Fruit fly (Drosophila melanogaster): ENCODE results near the gene SelT.

Gene SelT

DNA sequence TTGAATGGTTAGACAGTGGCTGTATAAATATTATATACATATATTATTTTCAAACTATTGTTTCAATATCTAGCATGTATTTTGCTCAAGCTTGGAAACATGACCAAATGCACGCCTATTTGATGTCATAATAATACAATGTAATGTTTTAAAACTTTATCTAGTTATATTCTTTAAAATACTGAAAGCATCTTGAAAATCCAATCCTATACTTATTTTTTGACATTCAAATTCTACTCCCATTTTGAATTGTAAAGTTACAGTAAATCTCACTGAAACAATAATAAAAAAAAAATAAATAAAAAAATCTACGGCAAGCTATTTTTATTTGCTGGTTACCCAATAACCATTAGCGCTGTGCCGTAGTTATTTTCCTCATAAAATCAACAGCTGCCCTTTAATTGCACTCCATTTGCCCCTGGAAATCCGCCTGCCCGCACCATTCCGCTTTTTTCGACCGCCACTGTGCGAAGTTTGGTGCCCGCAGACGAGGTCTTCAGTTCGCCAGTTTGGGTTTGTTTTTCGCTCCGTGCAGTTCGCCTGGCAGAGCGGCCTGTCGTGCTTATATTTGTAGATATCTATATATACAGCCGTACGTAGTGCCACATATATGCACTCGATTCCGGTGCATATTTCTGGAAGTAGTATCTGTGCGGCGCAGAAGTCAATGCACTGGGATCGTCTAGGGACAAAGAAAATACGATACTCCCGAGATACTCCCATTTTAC is 34.3 kb downstream of the SelT start (continued):
- TF ChIP-seq dsx (GFP tag; optimal IDR thresholded peaks at IDR 0.05; ENCODE audit: poor library complexity, severe bottlenecking) (peak; percentile 16), Hr39 (GFP tag; optimal IDR thresholded peaks at IDR 0.05) (peak; percentile 37), acj6 (GFP tag; optimal IDR thresholded peaks at IDR 0.05) (peak; percentile 36), Lpt (GFP tag; optimal IDR thresholded peaks at IDR 0.05) (peak; percentile 33), fkh (GFP tag; optimal IDR thresholded peaks at IDR 0.05) (peak; percentile 38), vri (GFP tag; optimal IDR thresholded peaks at IDR 0.05) (peak; percentile 97), CG11762 (GFP tag; optimal IDR thresholded peaks at IDR 0.05; ENCODE audit: insufficient read depth) (no peak), Eip75B (GFP tag; optimal IDR thresholded peaks at IDR 0.05) (peak; percentile 43), CG8119 (GFP tag; IDR thresholded peaks at IDR 0.05) (peak; percentile 42; the same call in 1 of the 3 replicates), eg (GFP tag; IDR thresholded peaks at IDR 0.05) (peak; percentile 79), CG32006 (GFP tag; optimal IDR thresholded peaks at IDR 0.05) (peak; percentile 70), CG11294 (GFP tag; IDR thresholded peaks at IDR 0.05) (peak; percentile 17; the same call in 1 of the 2 replicates), Eip93F (GFP tag; optimal IDR thresholded peaks at IDR 0.05) (peak; percentile 30), Sox15 (GFP tag; optimal IDR thresholded peaks at IDR 0.05) (no peak), CG10669 (GFP tag; optimal IDR thresholded peaks at IDR 0.05) (peak; percentile 29), CG6792 (GFP tag; optimal IDR thresholded peaks at IDR 0.05) (peak; percentile 11), Met (GFP tag; optimal IDR thresholded peaks at IDR 0.05) (peak; percentile 66), spab (GFP tag; optimal IDR thresholded peaks at IDR 0.05) (no peak), CG15336 (GFP tag; IDR thresholded peaks at IDR 0.05) (peak; percentile 49; the same call in 1 of the 2 replicates), lz (GFP tag; optimal IDR thresholded peaks at IDR 0.05) (peak; percentile 40), salr (GFP tag; optimal IDR thresholded peaks at IDR 0.05) (peak in 1 of 2 experiments; percentile 35), fd85E (GFP tag; optimal IDR thresholded peaks at IDR 0.05) (peak; percentile 14), dac (GFP tag; optimal IDR thresholded peaks at IDR 0.05) (no peak), topi (GFP tag; optimal IDR thresholded peaks at IDR 0.05) (peak; percentile 37), CG6163 (GFP tag; IDR thresholded peaks at IDR 0.05) (peak; percentile 59), CG7368 (GFP tag; optimal IDR thresholded peaks at IDR 0.05) (no peak), CG1621 (tag; optimal IDR thresholded peaks at IDR 0.05) (peak; percentile 20), Gug (GFP tag; IDR thresholded peaks at IDR 0.05) (peak; percentile 18; the same call in 1 of the 2 replicates), pdm3 (GFP tag; optimal IDR thresholded peaks at IDR 0.05) (peak; percentile 50), Ets96B (tag; optimal IDR thresholded peaks at IDR 0.05) (no peak), CG34406 (GFP tag; optimal IDR thresholded peaks at IDR 0.05) (peak; percentile 11), OdsH (GFP tag; optimal IDR thresholded peaks at IDR 0.05) (peak; percentile 65), Blimp-1 (GFP tag; optimal IDR thresholded peaks at IDR 0.05) (no peak)

- TF ChIP-seq Eip78C (GFP tag) (peak; percentile 32), CG7368 (GFP tag; optimal IDR thresholded peaks at IDR 0.05) (no peak)
Observed at dm6 chr2L:5046261-5046660, 35.5 kb downstream of the SelT start.

- peak; percentile 58 for TF ChIP-seq CG1621 (tag; optimal IDR thresholded peaks at IDR 0.05)
- peak; percentile 18 for TF ChIP-seq CG6276 (GFP tag; optimal IDR thresholded peaks at IDR 0.05)
- TF ChIP-seq CG32006 (GFP tag; optimal IDR thresholded peaks at IDR 0.05): peak; percentile 37
- no peak for TF ChIP-seq CG11902 (GFP tag; optimal IDR thresholded peaks at IDR 0.05)
Observed at dm6 chr2L:5049974-5050373, 39.3 kb downstream of the SelT start.

DNA sequence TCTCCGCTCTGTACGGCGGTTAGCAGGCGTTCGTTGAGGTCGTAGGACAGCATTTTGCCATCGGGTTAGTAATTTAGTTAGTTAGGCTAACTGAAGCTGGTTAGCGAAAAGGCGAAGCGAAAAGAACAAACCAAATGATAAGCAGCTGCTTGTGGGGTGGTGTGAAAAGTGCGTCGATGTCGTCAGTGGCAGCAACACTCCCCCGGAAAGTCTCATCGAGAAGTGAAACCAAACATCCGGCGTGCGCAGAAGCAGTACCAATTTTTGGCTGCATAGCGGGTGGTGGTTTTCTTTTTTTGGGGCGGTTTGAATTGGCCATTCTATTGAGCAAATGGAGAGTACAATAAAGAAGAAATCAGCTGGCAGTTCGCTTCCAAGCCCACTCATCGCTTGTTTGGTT is 40.1 kb downstream of the SelT start, which contains the start of gene CG9121:
Gene CG9121 (minus strand): TSS at position 238 of the 400 bp plus-strand sequence.
- TF ChIP-seq CG9139 (GFP tag; optimal IDR thresholded peaks at IDR 0.05): no peak
- no peak for TF ChIP-seq Ets96B (tag; optimal IDR thresholded peaks at IDR 0.05)
- TF ChIP-seq CG7368 (GFP tag; optimal IDR thresholded peaks at IDR 0.05): no peak
- peak; percentile 8 for TF ChIP-seq Eip78C (GFP tag)
- TF ChIP-seq achi (GFP tag; optimal IDR thresholded peaks at IDR 0.05): no peak

Data from whole organism, prepupa.